Worm (Caenorhabditis elegans) whole organism, L3 larva: ENCODE data around the gene F54D11.4.

Experiments used
- aly-2 ChIP-seq: fragments of 150-350 bp; optimal IDR thresholded peaks from 2 replicates; lab custom pipeline; 2014; ENCODE audit warnings: missing biosample characterization, missing genetic modification characterization
- ceh-9 ChIP-seq: sonication (generic microtip); optimal IDR thresholded peaks from 2 replicates; lab custom pipeline; 2018; ENCODE audit warnings: missing biosample characterization, missing genetic modification characterization
- elt-1 ChIP-seq: fragments of 150-350 bp; optimal IDR thresholded peaks from 2 replicates; lab custom pipeline; 2014; ENCODE audit warnings: missing biosample characterization, missing genetic modification characterization
- elt-3 ChIP-seq, 3 experiments: fragments of 150-350 bp in 1 of 3; sonication (generic microtip) in 2 of 3; optimal IDR thresholded peaks; 2 replicates in 2 of 3; 4 replicates in 1 of 3; lab custom pipeline; 2014 to 2017; ENCODE audit warnings: missing biosample characterization in 3 of 3, missing genetic modification characterization in 3 of 3
- nfya-1 ChIP-seq: sonication (generic microtip); optimal IDR thresholded peaks from 2 replicates; lab custom pipeline; 2017; ENCODE audit warnings: missing genetic modification characterization, mild to moderate bottlenecking, missing compliant biosample characterization, antibody characterized with exemption, moderate library complexity; ENCODE audit not compliant: insufficient read depth
- nhr-25 ChIP-seq: sonication (generic microtip); optimal IDR thresholded peaks from 2 replicates; lab custom pipeline; 2017; ENCODE audit warnings: missing biosample characterization, missing genetic modification characterization
- skn-1 ChIP-seq: fragments of 150-350 bp; optimal IDR thresholded peaks from 2 replicates; lab custom pipeline; 2014; ENCODE audit warnings: missing biosample characterization, missing genetic modification characterization
- unc-39 ChIP-seq: sonication (generic microtip); optimal IDR thresholded peaks from 4 replicates; lab custom pipeline; 2017; ENCODE audit warnings: missing biosample characterization, missing genetic modification characterization

ce11 chrV:4580594-4580993 lies 35.4 kb upstream of the F54D11.4 start:
- TF ChIP-seq elt-3 (tag; optimal IDR thresholded peaks at IDR 0.05; lab: Kevin White, UChicago), result no peak
- TF ChIP-seq ceh-9 (tag; lab: Kevin White, UChicago), result no peak
- TF ChIP-seq nfya-1 (tag; lab: Kevin White, UChicago), result no peak
- no peak for TF ChIP-seq elt-1 (tag; lab: Kevin White, UChicago)
- no peak for TF ChIP-seq unc-39 (tag; lab: Kevin White, UChicago)
- TF ChIP-seq nhr-25 (tag; lab: Kevin White, UChicago), result no peak
- no peak for TF ChIP-seq aly-2
- no peak for TF ChIP-seq skn-1 (tag; lab: Kevin White, UChicago)
